Fruit fly (Drosophila melanogaster) whole organism, embryonic: ENCODE data around the gene nxf2.

ENCODE experiments used
- Asciz ChIP-seq: fragments of 200-800 bp; sonication (Bioruptor generic); optimal IDR thresholded peaks from 2 replicates; lab custom pipeline; 2017; ENCODE audit warnings: missing biosample characterization, mild to moderate bottlenecking, missing genetic modification characterization, missing genetic modification reagents
- CG10431 ChIP-seq: fragments of 200-800 bp; sonication (Bioruptor generic); optimal IDR thresholded peaks from 3 replicates; lab custom pipeline; 2018; ENCODE audit warnings: missing biosample characterization, mild to moderate bottlenecking, missing genetic modification characterization
- CG13894 ChIP-seq: fragments of 200-800 bp; sonication (Bioruptor generic); optimal IDR thresholded peaks from 3 replicates; lab custom pipeline; 2018; ENCODE audit warnings: missing biosample characterization, mild to moderate bottlenecking, missing genetic modification characterization, moderate library complexity
- CG14965 ChIP-seq: fragments of 200-800 bp; sonication (Bioruptor generic); optimal IDR thresholded peaks from 2 replicates; lab custom pipeline; 2016; ENCODE audit warnings: missing biosample characterization, missing genetic modification characterization, borderline replicate concordance
- CG1529 ChIP-seq: fragments of 200-800 bp; sonication (Bioruptor generic); optimal IDR thresholded peaks from 3 replicates; lab custom pipeline; 2018; ENCODE audit warnings: missing biosample characterization, missing genetic modification characterization
- CG16779 ChIP-seq: fragments of 200-800 bp; sonication (Bioruptor generic); IDR thresholded peaks from 2 replicates; pipeline ENCODE4 v1.3.6; 2022; ENCODE audit warnings: missing biosample characterization, missing genetic modification characterization
- CG16863 ChIP-seq: fragments of 200-800 bp; sonication (Bioruptor generic); optimal IDR thresholded peaks from 3 replicates; lab custom pipeline; 2016; ENCODE audit warnings: missing biosample characterization, missing genetic modification characterization
- CG17912 ChIP-seq: fragments of 200-800 bp; sonication (Bioruptor generic); optimal IDR thresholded peaks from 2 replicates; lab custom pipeline; 2018; ENCODE audit warnings: missing biosample characterization, mild to moderate bottlenecking, missing genetic modification characterization
- CG18262 ChIP-seq: fragments of 200-800 bp; optimal IDR thresholded peaks from 3 replicates; lab custom pipeline; 2019; ENCODE audit warnings: missing biosample characterization, mild to moderate bottlenecking, missing genetic modification characterization, moderate library complexity
- CG2875 ChIP-seq: fragments of 200-800 bp; sonication (Bioruptor generic); optimal IDR thresholded peaks from 2 replicates; lab custom pipeline; 2017; ENCODE audit warnings: missing biosample characterization, mild to moderate bottlenecking, missing genetic modification characterization, missing genetic modification reagents
- CG2889 ChIP-seq: fragments of 200-800 bp; sonication (Bioruptor generic); IDR thresholded peaks from 3 replicates; pipeline ENCODE4 v1.3.6; 2022; ENCODE audit warnings: missing biosample characterization, missing genetic modification characterization
- CG31224 ChIP-seq: fragments of 200-800 bp; sonication (Bioruptor generic); IDR thresholded peaks from 2 replicates; pipeline ENCODE4 v1.3.6; 2022; ENCODE audit warnings: missing biosample characterization, missing genetic modification characterization
- CG4707 ChIP-seq: fragments of 200-800 bp; sonication (Bioruptor generic); optimal IDR thresholded peaks from 2 replicates; lab custom pipeline; 2018; ENCODE audit warnings: missing biosample characterization, mild to moderate bottlenecking, missing genetic modification characterization, moderate library complexity
- CG4820 ChIP-seq: fragments of 200-800 bp; sonication (Bioruptor generic); optimal IDR thresholded peaks from 3 replicates; lab custom pipeline; 2016; ENCODE audit warnings: missing biosample characterization, missing genetic modification characterization
- CG5245 ChIP-seq: fragments of 200-800 bp; sonication (Bioruptor generic); optimal IDR thresholded peaks from 3 replicates; lab custom pipeline; 2016; ENCODE audit warnings: missing biosample characterization, missing genetic modification characterization
- CG6254 ChIP-seq: fragments of 200-800 bp; sonication (Bioruptor generic); optimal IDR thresholded peaks from 3 replicates; lab custom pipeline; 2017; ENCODE audit warnings: mild to moderate bottlenecking, missing biosample characterization, missing genetic modification reagents, missing genetic modification characterization
- CG8290 ChIP-seq, 3 experiments: fragments of 200-800 bp; sonication (Bioruptor generic); optimal IDR thresholded peaks; 2 replicates each; lab custom pipeline; 2016 to 2019; ENCODE audit warnings: missing biosample characterization in 3 of 3, missing genetic modification characterization in 3 of 3, mild to moderate bottlenecking in 2 of 3, moderate library complexity in 1 of 3
- CG8359 ChIP-seq: fragments of 200-800 bp; sonication (Bioruptor generic); optimal IDR thresholded peaks from 2 replicates; lab custom pipeline; 2017; ENCODE audit warnings: missing biosample characterization, mild to moderate bottlenecking, missing genetic modification characterization, borderline replicate concordance
- CHES-1-like ChIP-seq: fragments of 200-800 bp; sonication (Bioruptor generic); optimal IDR thresholded peaks from 2 replicates; lab custom pipeline; 2016; ENCODE audit warnings: missing biosample characterization, missing genetic modification characterization
- Dp ChIP-seq: fragments of 200-800 bp; sonication (Bioruptor generic); optimal IDR thresholded peaks from 2 replicates; lab custom pipeline; 2018; ENCODE audit warnings: missing biosample characterization, mild to moderate bottlenecking, missing genetic modification characterization, moderate library complexity
- HHEX ChIP-seq: fragments of 200-800 bp; sonication (Bioruptor generic); optimal IDR thresholded peaks from 3 replicates; lab custom pipeline; 2017; ENCODE audit warnings: missing biosample characterization, mild to moderate bottlenecking, missing genetic modification characterization, missing genetic modification reagents
- Hey ChIP-seq: fragments of 200-800 bp; sonication (Bioruptor generic); optimal IDR thresholded peaks from 3 replicates; lab custom pipeline; 2018; ENCODE audit warnings: missing biosample characterization, mild to moderate bottlenecking, missing genetic modification characterization
- Hmr ChIP-seq: fragments of 200-800 bp; sonication (Bioruptor generic); optimal IDR thresholded peaks from 3 replicates; lab custom pipeline; 2017; ENCODE audit warnings: mild to moderate bottlenecking, missing biosample characterization, missing genetic modification reagents, missing genetic modification characterization
- MESR4 ChIP-seq: fragments of 200-800 bp; sonication (Bioruptor generic); optimal IDR thresholded peaks from 2 replicates; lab custom pipeline; 2018; ENCODE audit warnings: missing biosample characterization, mild to moderate bottlenecking, missing genetic modification characterization, moderate library complexity
- Meics ChIP-seq: fragments of 200-800 bp; sonication (Bioruptor generic); optimal IDR thresholded peaks from 2 replicates; lab custom pipeline; 2017; ENCODE audit warnings: missing biosample characterization, mild to moderate bottlenecking, missing genetic modification characterization
- Nf-YB ChIP-seq: fragments of 200-800 bp; sonication (Bioruptor generic); optimal IDR thresholded peaks from 3 replicates; lab custom pipeline; 2019; ENCODE audit warnings: missing biosample characterization, mild to moderate bottlenecking, missing genetic modification characterization, moderate library complexity
- Nf-YC ChIP-seq: fragments of 200-800 bp; optimal IDR thresholded peaks from 3 replicates; lab custom pipeline; 2019; ENCODE audit warnings: missing biosample characterization, mild to moderate bottlenecking, missing genetic modification characterization, moderate library complexity
- Oli ChIP-seq: fragments of 200-800 bp; sonication (Bioruptor generic); optimal IDR thresholded peaks from 2 replicates; lab custom pipeline; 2018; ENCODE audit warnings: missing biosample characterization, mild to moderate bottlenecking, missing genetic modification characterization, moderate library complexity
- Ptx1 ChIP-seq: fragments of 200-800 bp; sonication (Bioruptor generic); IDR thresholded peaks from 2 replicates; pipeline ENCODE4 v1.3.6; 2022; ENCODE audit warnings: missing biosample characterization, missing genetic modification characterization
- Rfx ChIP-seq: fragments of 200-800 bp; sonication (Bioruptor generic); IDR thresholded peaks from 2 replicates; pipeline ENCODE4 v1.3.6; 2022; ENCODE audit warnings: missing biosample characterization, missing genetic modification characterization
- Sin3A ChIP-seq: fragments of >200 bp; optimal IDR thresholded peaks from 2 replicates; lab custom pipeline; 2018
- Sox100B ChIP-seq: fragments of 200-800 bp; sonication (Bioruptor generic); optimal IDR thresholded peaks from 3 replicates; lab custom pipeline; 2018; ENCODE audit warnings: missing biosample characterization, mild to moderate bottlenecking, missing genetic modification characterization
- Sry-δ ChIP-seq: fragments of 200-800 bp; sonication (Bioruptor generic); optimal IDR thresholded peaks from 2 replicates; lab custom pipeline; 2016; ENCODE audit warnings: missing biosample characterization, missing genetic modification characterization
- ara ChIP-seq: fragments of 200-800 bp; sonication (Bioruptor generic); IDR thresholded peaks from 2 replicates; pipeline ENCODE4 v1.3.6; 2022; ENCODE audit warnings: missing biosample characterization, missing genetic modification characterization
- btn ChIP-seq: fragments of 200-800 bp; sonication (Bioruptor generic); optimal IDR thresholded peaks from 2 replicates; lab custom pipeline; 2016; ENCODE audit warnings: missing biosample characterization, missing genetic modification characterization
- cato ChIP-seq: fragments of 200-800 bp; sonication (Bioruptor generic); optimal IDR thresholded peaks from 2 replicates; lab custom pipeline; 2016; ENCODE audit warnings: missing biosample characterization, missing genetic modification characterization, borderline replicate concordance
- chm ChIP-seq: fragments of 200-800 bp; sonication (Bioruptor generic); IDR thresholded peaks from 2 replicates; pipeline ENCODE4 v1.3.6; 2022; ENCODE audit warnings: missing biosample characterization, missing genetic modification characterization
- croc ChIP-seq: fragments of 200-800 bp; sonication (Bioruptor generic); conservative IDR thresholded peaks from 3 replicates; pipeline ENCODE4 v1.3.6; 2022; ENCODE audit warnings: missing biosample characterization, missing genetic modification characterization
- ems ChIP-seq: fragments of 200-800 bp; sonication (Bioruptor generic); optimal IDR thresholded peaks from 3 replicates; lab custom pipeline; 2016; ENCODE audit warnings: missing biosample characterization, missing genetic modification characterization
- gsb-n ChIP-seq: fragments of 200-800 bp; sonication (Bioruptor generic); optimal IDR thresholded peaks from 3 replicates; lab custom pipeline; 2018; ENCODE audit warnings: missing biosample characterization, mild to moderate bottlenecking, missing genetic modification characterization
- hth ChIP-seq: fragments of >200 bp; optimal IDR thresholded peaks from 2 replicates; lab custom pipeline; 2017; ENCODE audit warnings: inconsistent platforms
- ken ChIP-seq: fragments of 200-800 bp; sonication (Bioruptor generic); IDR thresholded peaks from 3 replicates; pipeline ENCODE4 v1.3.6; 2022; ENCODE audit warnings: missing biosample characterization, missing genetic modification characterization
- knrl ChIP-seq: fragments of 200-800 bp; sonication (Bioruptor generic); IDR thresholded peaks from 3 replicates; pipeline ENCODE4 v1.3.6; 2022; ENCODE audit warnings: missing biosample characterization, missing genetic modification characterization; ENCODE audit not compliant: partially characterized antibody
- onecut ChIP-seq: fragments of 200-800 bp; sonication (Bioruptor generic); IDR thresholded peaks from 2 replicates; pipeline ENCODE4 v1.3.6; 2022; ENCODE audit warnings: missing biosample characterization, missing genetic modification characterization
- peb ChIP-seq: fragments of 200-800 bp; sonication (Bioruptor generic); IDR thresholded peaks from 2 replicates; pipeline ENCODE4 v1.3.6; 2022; ENCODE audit warnings: missing biosample characterization, missing genetic modification characterization
- sd ChIP-seq: fragments of 200-800 bp; sonication (Bioruptor generic); optimal IDR thresholded peaks from 3 replicates; lab custom pipeline; 2018; ENCODE audit warnings: missing biosample characterization, mild to moderate bottlenecking, missing genetic modification characterization, moderate library complexity
- sna ChIP-seq: fragments of 200-800 bp; sonication (Bioruptor generic); IDR thresholded peaks from 2 replicates; pipeline ENCODE4 v1.3.6; 2022; ENCODE audit warnings: missing biosample characterization, missing genetic modification characterization; ENCODE audit not compliant: partially characterized antibody
- trem ChIP-seq: fragments of 200-800 bp; optimal IDR thresholded peaks from 3 replicates; lab custom pipeline; 2019; ENCODE audit warnings: missing biosample characterization, mild to moderate bottlenecking, missing genetic modification characterization, moderate library complexity
- zen ChIP-seq: fragments of 200-800 bp; sonication (Bioruptor generic); optimal IDR thresholded peaks from 3 replicates; lab custom pipeline; 2018; ENCODE audit warnings: missing biosample characterization, mild to moderate bottlenecking, missing genetic modification characterization, moderate library complexity
- zen2 ChIP-seq: fragments of 200-800 bp; sonication (Bioruptor generic); IDR thresholded peaks from 3 replicates; pipeline ENCODE4 v1.3.6; 2022; ENCODE audit warnings: missing biosample characterization, missing genetic modification characterization; ENCODE audit not compliant: partially characterized antibody

The nxf2 gene

dm6 chr3L:16533932-16534331, 46.2 kb downstream of the nxf2 start (continued):
- TF ChIP-seq CG4820 (GFP tag; lab: Kevin White, UChicago), result peak; percentile 83
- peak; percentile 58 for TF ChIP-seq CG8359
- TF ChIP-seq CG17912 (GFP tag; lab: Kevin White, UChicago), result no peak
- peak; percentile 33 for TF ChIP-seq Hey
- TF ChIP-seq HHEX (GFP tag; lab: Kevin White, UChicago), result peak; percentile 78
- TF ChIP-seq chm (GFP tag; lab: Robert Waterston, UW), result no peak; the same call in 1 of the 2 replicates
- TF ChIP-seq Oli (tag; lab: Kevin White, UChicago), result peak; percentile 89
- TF ChIP-seq sd (tag; lab: Kevin White, UChicago), result peak; percentile 67
- TF ChIP-seq Nf-YC (tag; lab: Kevin White, UChicago), result peak; percentile 57
- TF ChIP-seq Ptx1 (GFP tag; lab: Robert Waterston, UW), result peak; percentile 79
- no peak for TF ChIP-seq CG8290 (GFP tag; optimal IDR thresholded peaks at IDR 0.05; lab: Kevin White, UChicago)
- no peak for TF ChIP-seq CG8290 (tag; optimal IDR thresholded peaks at IDR 0.05; lab: Kevin White, UChicago)
- peak; percentile 53 for TF ChIP-seq onecut (GFP tag; lab: Robert Waterston, UW)
- TF ChIP-seq peb (GFP tag; lab: Robert Waterston, UW), result peak; percentile 44; the same call in 1 of the 2 replicates
- peak; percentile 49 for TF ChIP-seq ems (GFP tag; lab: Kevin White, UChicago)
- TF ChIP-seq Sry-δ (GFP tag; lab: Kevin White, UChicago), result peak; percentile 31
- TF ChIP-seq Asciz, result peak; percentile 78
- TF ChIP-seq Meics, result peak; percentile 85
- 0 out of 3 replicates have a peak, but pooled peaks have one; percentile 44 for TF ChIP-seq CG2889 (GFP tag; lab: Robert Waterston, UW)
- TF ChIP-seq CHES-1-like (GFP tag; lab: Kevin White, UChicago), result peak; percentile 50
- TF ChIP-seq Sin3A (lab: Kevin White, UChicago), result no peak
- TF ChIP-seq cato (GFP tag; lab: Kevin White, UChicago), result peak; percentile 52
- TF ChIP-seq gsb-n (tag; lab: Kevin White, UChicago), result peak; percentile 72
- peak; percentile 77 for TF ChIP-seq CG5245 (GFP tag; lab: Kevin White, UChicago)
- TF ChIP-seq Rfx (GFP tag; lab: Robert Waterston, UW), result peak; percentile 76
- no peak for TF ChIP-seq MESR4 (GFP tag; lab: Kevin White, UChicago)
- peak; percentile 70 for TF ChIP-seq ara (GFP tag; lab: Robert Waterston, UW)
- TF ChIP-seq Dp (GFP tag; lab: Kevin White, UChicago), result no peak
- no peak for TF ChIP-seq hth (lab: Kevin White, UChicago)
- peak; percentile 35; the same call in 1 of the 2 replicates for TF ChIP-seq CG31224 (GFP tag; lab: Robert Waterston, UW)
- peak; percentile 51 for TF ChIP-seq CG16863 (GFP tag; lab: Kevin White, UChicago)
- TF ChIP-seq CG2875 (GFP tag; lab: Kevin White, UChicago), result peak; percentile 60
- peak; percentile 64 for TF ChIP-seq Nf-YB (GFP tag; lab: Kevin White, UChicago)
- TF ChIP-seq CG1529 (GFP tag; lab: Kevin White, UChicago), result peak; percentile 78
- peak; percentile 76 for TF ChIP-seq zen (tag; lab: Kevin White, UChicago)
- no peak for TF ChIP-seq knrl (GFP tag; lab: Robert Waterston, UW)
- TF ChIP-seq Hmr (GFP tag; lab: Kevin White, UChicago), result peak; percentile 83
- TF ChIP-seq trem, result peak; percentile 75
- no peak for TF ChIP-seq zen2 (GFP tag; lab: Robert Waterston, UW)
- peak; percentile 31 for TF ChIP-seq CG10431 (GFP tag; lab: Kevin White, UChicago)
- peak; percentile 70 for TF ChIP-seq croc (GFP tag; lab: Robert Waterston, UW)
- peak; percentile 55; the same call in 1 of the 3 replicates for TF ChIP-seq ken (GFP tag; lab: Robert Waterston, UW)
- peak; percentile 26 for TF ChIP-seq CG4707 (GFP tag; lab: Kevin White, UChicago)
- peak; percentile 57 for TF ChIP-seq CG6254 (GFP tag; lab: Kevin White, UChicago)
- peak; percentile 87 for TF ChIP-seq CG18262
- TF ChIP-seq Sox100B (GFP tag; lab: Kevin White, UChicago), result peak; percentile 87
- peak; percentile 51 for TF ChIP-seq CG13894 (tag; lab: Kevin White, UChicago)
- no peak for TF ChIP-seq sna (GFP tag; lab: Robert Waterston, UW)
- no peak for TF ChIP-seq CG16779 (GFP tag; lab: Robert Waterston, UW)
- TF ChIP-seq CG14965 (GFP tag; lab: Kevin White, UChicago), result peak; percentile 1
- TF ChIP-seq btn, result peak; percentile 10
